Worm (Caenorhabditis elegans) whole organism, L2 larva: ENCODE results near the gene ZK154.4.

Experiments
- C34F6.9 ChIP-seq: fragments of 150-350 bp; optimal IDR thresholded peaks from 2 replicates; lab custom pipeline; 2014; ENCODE audit warnings: missing biosample characterization, missing genetic modification characterization
- F13H6.1 ChIP-seq: sonication (generic microtip); optimal IDR thresholded peaks from 2 replicates; lab custom pipeline; 2016; ENCODE audit warnings: missing genetic modification characterization, missing compliant biosample characterization
- R02D3.7 ChIP-seq: fragments of 150-350 bp; optimal IDR thresholded peaks from 2 replicates; lab custom pipeline; 2014; ENCODE audit warnings: missing biosample characterization, missing genetic modification characterization
- Y55F3AM.14 ChIP-seq: fragments of 200-800 bp; sonication (Bioruptor generic); optimal IDR thresholded peaks from 2 replicates; lab custom pipeline; 2018; ENCODE audit warnings: mild to moderate bottlenecking, missing genetic modification characterization, missing compliant biosample characterization
- aly-2 ChIP-seq: fragments of 150-350 bp; optimal IDR thresholded peaks from 2 replicates; lab custom pipeline; 2014; ENCODE audit warnings: missing biosample characterization, missing genetic modification characterization
- blmp-1 ChIP-seq: sonication (generic microtip); optimal IDR thresholded peaks from 2 replicates; lab custom pipeline; 2017; ENCODE audit warnings: missing genetic modification characterization, mild to moderate bottlenecking, missing compliant biosample characterization, antibody characterized with exemption, moderate library complexity; ENCODE audit not compliant: insufficient read depth
- ceh-16 ChIP-seq: fragments of 150-350 bp; optimal IDR thresholded peaks from 2 replicates; lab custom pipeline; 2014; ENCODE audit warnings: missing biosample characterization, missing genetic modification characterization
- ceh-82 ChIP-seq: fragments of 150-350 bp; optimal IDR thresholded peaks from 2 replicates; lab custom pipeline; 2014; ENCODE audit warnings: missing biosample characterization, missing genetic modification characterization
- crh-2 ChIP-seq: sonication (generic microtip); optimal IDR thresholded peaks from 2 replicates; lab custom pipeline; 2017; ENCODE audit warnings: missing biosample characterization, missing genetic modification characterization
- dmd-4 ChIP-seq: sonication (generic microtip); optimal IDR thresholded peaks from 2 replicates; lab custom pipeline; 2017; ENCODE audit warnings: missing biosample characterization, missing genetic modification characterization
- egl-27 ChIP-seq: sonication (generic microtip); optimal IDR thresholded peaks from 3 replicates; lab custom pipeline; 2017; ENCODE audit warnings: missing biosample characterization, missing genetic modification reagents, missing genetic modification characterization
- elt-3 ChIP-seq: sonication (generic microtip); optimal IDR thresholded peaks from 2 replicates; lab custom pipeline; 2017; ENCODE audit warnings: missing biosample characterization, missing genetic modification characterization
- fos-1 ChIP-seq: fragments of 150-350 bp; optimal IDR thresholded peaks from 2 replicates; lab custom pipeline; 2014; ENCODE audit warnings: missing biosample characterization, missing genetic modification characterization
- gmeb-1 ChIP-seq: fragments of 150-350 bp; optimal IDR thresholded peaks from 2 replicates; lab custom pipeline; 2014; ENCODE audit warnings: missing biosample characterization, missing genetic modification characterization
- lin-11 ChIP-seq: fragments of 150-350 bp; sonication (generic microtip); optimal IDR thresholded peaks from 2 replicates; lab custom pipeline; 2014; ENCODE audit warnings: missing biosample characterization, missing genetic modification characterization, inconsistent platforms, mixed read lengths
- lin-13 ChIP-seq: fragments of 150-350 bp; optimal IDR thresholded peaks from 2 replicates; lab custom pipeline; 2014; ENCODE audit warnings: missing biosample characterization, missing genetic modification reagents, missing genetic modification characterization
- lin-39 ChIP-seq: fragments of 150-350 bp; optimal IDR thresholded peaks from 2 replicates; lab custom pipeline; 2014; ENCODE audit warnings: missing biosample characterization, missing genetic modification reagents, missing genetic modification characterization
- lsy-2 ChIP-seq, 2 experiments: fragments of 150-350 bp in 1 of 2; sonication (generic microtip) in 1 of 2; optimal IDR thresholded peaks; 2 replicates each; lab custom pipeline; 2014 to 2017; ENCODE audit warnings: missing biosample characterization in 2 of 2, missing genetic modification characterization in 2 of 2
- mbf-1 ChIP-seq: sonication (generic microtip); optimal IDR thresholded peaks from 2 replicates; lab custom pipeline; 2017; ENCODE audit warnings: missing biosample characterization, missing genetic modification characterization
- mdl-1 ChIP-seq, 2 experiments: fragments of 150-350 bp in 1 of 2; sonication (generic microtip) in 1 of 2; optimal IDR thresholded peaks; 2 replicates each; lab custom pipeline; 2017; ENCODE audit warnings: missing biosample characterization in 2 of 2, missing genetic modification characterization in 2 of 2
- nhr-12 ChIP-seq: fragments of 150-350 bp; optimal IDR thresholded peaks from 2 replicates; lab custom pipeline; 2014; ENCODE audit warnings: missing biosample characterization, missing genetic modification characterization
- nhr-129 ChIP-seq: fragments of 150-350 bp; optimal IDR thresholded peaks from 2 replicates; lab custom pipeline; 2014; ENCODE audit warnings: missing biosample characterization, missing genetic modification characterization
- nhr-21 ChIP-seq: fragments of 150-350 bp; optimal IDR thresholded peaks from 2 replicates; lab custom pipeline; 2014; ENCODE audit warnings: missing biosample characterization, missing genetic modification characterization
- nhr-23 ChIP-seq: fragments of 150-350 bp; optimal IDR thresholded peaks from 2 replicates; lab custom pipeline; 2014; ENCODE audit warnings: missing biosample characterization, missing genetic modification reagents, missing genetic modification characterization
- nhr-237 ChIP-seq: fragments of 150-350 bp; optimal IDR thresholded peaks from 2 replicates; lab custom pipeline; 2014; ENCODE audit warnings: missing biosample characterization, missing genetic modification characterization
- nhr-25 ChIP-seq: fragments of 150-350 bp; sonication (generic microtip); optimal IDR thresholded peaks from 3 replicates; lab custom pipeline; 2014; ENCODE audit warnings: missing biosample characterization, missing genetic modification characterization
- nhr-6 ChIP-seq: fragments of 150-350 bp; optimal IDR thresholded peaks from 2 replicates; lab custom pipeline; 2014; ENCODE audit warnings: missing biosample characterization, missing genetic modification characterization
- peb-1 ChIP-seq: fragments of 150-350 bp; optimal IDR thresholded peaks from 2 replicates; lab custom pipeline; 2014; ENCODE audit warnings: missing biosample characterization, missing genetic modification characterization
- sem-4 ChIP-seq: fragments of 150-350 bp; optimal IDR thresholded peaks from 2 replicates; lab custom pipeline; 2014; ENCODE audit warnings: missing biosample characterization, missing genetic modification reagents, missing genetic modification characterization
- sma-3 ChIP-seq: sonication (generic microtip); optimal IDR thresholded peaks from 2 replicates; lab custom pipeline; 2016; ENCODE audit warnings: missing genetic modification reagents, missing genetic modification characterization, missing compliant biosample characterization
- sma-9 ChIP-seq, 2 experiments: fragments of 150-350 bp in 1 of 2; sonication (generic microtip) in 1 of 2; optimal IDR thresholded peaks; 2 replicates each; lab custom pipeline; 2014 to 2016; ENCODE audit warnings: missing genetic modification characterization in 2 of 2, mild to moderate bottlenecking in 1 of 2, missing biosample characterization in 1 of 2, missing compliant biosample characterization in 1 of 2, missing genetic modification reagents in 1 of 2, moderate library complexity in 1 of 2
- unc-39 ChIP-seq: fragments of 150-350 bp; optimal IDR thresholded peaks from 2 replicates; lab custom pipeline; 2014; ENCODE audit warnings: missing biosample characterization, missing genetic modification characterization
- unc-55 ChIP-seq: fragments of 150-350 bp; sonication (generic microtip); optimal IDR thresholded peaks from 3 replicates; lab custom pipeline; 2014; ENCODE audit warnings: missing biosample characterization, missing genetic modification reagents, missing genetic modification characterization
- zag-1 ChIP-seq: fragments of 150-350 bp; optimal IDR thresholded peaks from 2 replicates; lab custom pipeline; 2014; ENCODE audit warnings: missing biosample characterization, missing genetic modification characterization
- ztf-4 ChIP-seq: fragments of 150-350 bp; optimal IDR thresholded peaks from 2 replicates; lab custom pipeline; 2014; ENCODE audit warnings: missing biosample characterization, missing genetic modification characterization

The ZK154.4 gene

DNA sequence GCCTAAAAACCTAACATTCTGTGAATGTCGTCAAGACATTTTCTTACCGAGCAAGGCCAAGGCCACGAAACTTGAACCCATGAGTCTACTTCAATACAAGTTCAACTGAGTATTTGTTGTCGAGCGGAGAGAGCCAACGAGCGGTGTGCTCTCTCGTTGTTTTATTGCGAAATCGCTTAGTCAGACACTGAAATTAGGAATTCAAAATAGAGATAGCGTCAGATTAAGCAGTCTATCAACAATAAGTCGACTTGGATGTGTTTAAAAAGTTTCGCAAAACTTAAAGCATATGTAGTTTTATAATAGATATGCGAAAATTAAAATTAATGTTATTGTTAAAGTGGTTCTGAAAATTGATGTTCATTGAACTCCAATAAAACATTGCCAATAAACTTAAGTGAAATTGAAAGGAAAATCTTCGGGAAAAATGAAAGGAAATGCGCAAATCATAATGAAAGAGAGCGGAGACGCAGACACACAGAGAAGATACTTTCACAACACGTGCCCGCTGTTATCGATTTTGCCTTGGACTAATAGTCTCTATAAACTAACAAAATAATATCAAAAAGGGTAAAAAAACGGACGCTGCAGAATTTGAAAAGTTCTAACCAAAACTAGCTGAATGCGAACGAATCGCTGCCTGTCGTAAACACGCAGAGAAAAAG is 11.3 kb upstream of the ZK154.4 start, which contains the start of gene ZK154.6:
Gene ZK154.6 (minus strand): TSS at position 187 of the 665 bp plus-strand sequence.
- TF ChIP-seq F13H6.1 (tag; lab: Kevin White, UChicago): peak; percentile 5
- peak; percentile 64 for TF ChIP-seq sma-9 (GFP tag; optimal IDR thresholded peaks at IDR 0.05; lab: Kevin White, UChicago)
- TF ChIP-seq sma-9 (tag; optimal IDR thresholded peaks at IDR 0.05; lab: Kevin White, UChicago): no peak
- TF ChIP-seq unc-55 (GFP tag; lab: Kevin White, UChicago): peak; percentile 42
- TF ChIP-seq ceh-82 (tag; lab: Kevin White, UChicago): no peak
- TF ChIP-seq mdl-1 (tag; optimal IDR thresholded peaks at IDR 0.05; lab: Kevin White, UChicago): peak; percentile 70 to 76
- TF ChIP-seq gmeb-1 (tag; lab: Kevin White, UChicago): no peak
- TF ChIP-seq elt-3: no peak
- no peak for TF ChIP-seq nhr-23
- TF ChIP-seq nhr-129 (tag; lab: Kevin White, UChicago): peak; percentile 33
- no peak for TF ChIP-seq nhr-237 (tag; lab: Kevin White, UChicago)
- peak; percentile 16 for TF ChIP-seq crh-2 (tag; lab: Kevin White, UChicago)
- peak; percentile 68 for TF ChIP-seq C34F6.9 (tag; lab: Kevin White, UChicago)
- no peak for TF ChIP-seq unc-39 (tag; lab: Kevin White, UChicago)
- TF ChIP-seq sma-3 (GFP tag; lab: Kevin White, UChicago): peak; percentile 14
- peak; percentile 96 for TF ChIP-seq blmp-1 (tag; lab: Kevin White, UChicago)
- no peak for TF ChIP-seq dmd-4 (tag; lab: Kevin White, UChicago)
- peak; percentile 40 for TF ChIP-seq nhr-25
- TF ChIP-seq lsy-2 (tag; optimal IDR thresholded peaks at IDR 0.05; lab: Kevin White, UChicago): peak in 1 of 2 experiments; percentile 55
- TF ChIP-seq nhr-6 (tag; lab: Kevin White, UChicago): peak; percentile 33
- TF ChIP-seq lin-13 (GFP tag; lab: Kevin White, UChicago): no peak
- no peak for TF ChIP-seq lin-11
- no peak for TF ChIP-seq lin-39
- no peak for TF ChIP-seq R02D3.7 (tag; lab: Kevin White, UChicago)
- TF ChIP-seq mbf-1: no peak
- TF ChIP-seq peb-1 (tag; lab: Kevin White, UChicago): no peak

DNA sequence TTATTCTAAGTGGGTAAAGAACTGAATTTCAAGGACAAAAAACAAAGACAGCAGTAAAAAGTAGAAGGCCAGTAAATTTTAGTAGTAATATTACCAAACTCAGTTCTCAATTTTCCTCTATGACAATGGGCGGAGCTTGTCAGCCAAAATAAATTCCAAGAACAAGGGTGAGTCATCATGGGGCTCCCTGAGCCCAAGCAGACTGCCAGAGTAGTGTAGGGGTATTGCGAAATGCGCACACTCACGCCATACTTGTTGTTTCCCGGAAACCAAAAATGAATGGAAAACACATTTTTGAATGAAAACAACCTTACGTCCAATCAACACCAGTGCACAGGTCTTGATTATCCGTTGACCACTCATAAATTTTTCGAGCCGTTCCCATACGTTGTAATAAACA is 9.6 kb upstream of the ZK154.4 start:
- TF ChIP-seq nhr-6 (tag; lab: Kevin White, UChicago) (peak; percentile 9), sem-4 (tag; lab: Kevin White, UChicago) (peak; percentile 28), nhr-25 (no peak), lsy-2 (tag; optimal IDR thresholded peaks at IDR 0.05; lab: Kevin White, UChicago) (peak in 1 of 2 experiments; percentile 71), ztf-4 (no peak), nhr-129 (tag; lab: Kevin White, UChicago) (peak; percentile 49), ceh-16 (no peak), F13H6.1 (tag; lab: Kevin White, UChicago) (peak; percentile 16), unc-55 (GFP tag; lab: Kevin White, UChicago) (peak; percentile 70), lin-11 (peak; percentile 69), sma-9 (GFP tag; optimal IDR thresholded peaks at IDR 0.05; lab: Kevin White, UChicago) (peak; percentile 77), sma-9 (tag; optimal IDR thresholded peaks at IDR 0.05; lab: Kevin White, UChicago) (no peak), nhr-21 (tag; lab: Kevin White, UChicago) (peak; percentile 54), dmd-4 (tag; lab: Kevin White, UChicago) (no peak), nhr-12 (tag; lab: Kevin White, UChicago) (no peak), fos-1 (peak; percentile 79), crh-2 (tag; lab: Kevin White, UChicago) (peak; percentile 30), zag-1 (peak; percentile 53), lin-13 (GFP tag; lab: Kevin White, UChicago) (peak; percentile 19), aly-2 (tag; lab: Kevin White, UChicago) (no peak), egl-27 (no peak), C34F6.9 (tag; lab: Kevin White, UChicago) (peak; percentile 72)

DNA sequence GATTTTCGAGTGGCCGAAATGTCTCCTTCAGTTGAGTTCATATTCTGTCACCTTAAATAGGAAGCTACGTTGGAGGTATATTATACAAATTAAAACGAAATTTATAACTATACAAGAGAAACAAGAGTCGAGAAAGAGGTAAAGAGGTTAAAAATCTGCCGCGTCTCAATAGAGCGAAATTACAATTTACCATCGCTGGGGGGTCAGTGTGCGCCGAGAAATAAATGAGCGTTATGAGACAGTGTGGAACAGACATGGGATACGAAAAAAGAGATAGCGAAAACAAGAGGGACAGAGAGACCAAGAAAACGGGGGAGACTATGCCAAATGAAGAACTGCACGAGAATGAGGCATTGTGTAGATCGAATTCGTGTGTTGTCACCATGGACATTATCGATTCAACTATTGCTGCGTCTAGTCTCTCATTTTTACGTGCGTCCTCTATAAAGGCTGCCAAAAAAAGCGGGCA is 5.7 kb upstream of the ZK154.4 start, which contains the start of gene ZK154.5:
Gene ZK154.5 (minus strand): TSS at position 51 of the 469 bp plus-strand sequence.
- TF ChIP-seq peb-1 (tag; lab: Kevin White, UChicago): no peak
- peak; percentile 3 for TF ChIP-seq fos-1
- peak; percentile 55 for TF ChIP-seq crh-2 (tag; lab: Kevin White, UChicago)
- no peak for TF ChIP-seq Y55F3AM.14 (GFP tag; lab: Kevin White, UChicago)
- TF ChIP-seq gmeb-1 (tag; lab: Kevin White, UChicago): peak; percentile 24
- peak; percentile 21 for TF ChIP-seq F13H6.1 (tag; lab: Kevin White, UChicago)
- TF ChIP-seq nhr-6 (tag; lab: Kevin White, UChicago): peak; percentile 3
- TF ChIP-seq nhr-129 (tag; lab: Kevin White, UChicago): peak; percentile 74
- TF ChIP-seq sma-3 (GFP tag; lab: Kevin White, UChicago): peak; percentile 5
- TF ChIP-seq sma-9 (GFP tag; optimal IDR thresholded peaks at IDR 0.05; lab: Kevin White, UChicago): peak; percentile 23
- no peak for TF ChIP-seq sma-9 (tag; optimal IDR thresholded peaks at IDR 0.05; lab: Kevin White, UChicago)
- TF ChIP-seq unc-55 (GFP tag; lab: Kevin White, UChicago): peak; percentile 55
- peak; percentile 78 for TF ChIP-seq C34F6.9 (tag; lab: Kevin White, UChicago)
- TF ChIP-seq egl-27: no peak
- TF ChIP-seq lsy-2 (tag; optimal IDR thresholded peaks at IDR 0.05; lab: Kevin White, UChicago): peak in 1 of 2 experiments; percentile 54
- no peak for TF ChIP-seq aly-2 (tag; lab: Kevin White, UChicago)
- TF ChIP-seq sem-4 (tag; lab: Kevin White, UChicago): peak; percentile 36
